Worm (Caenorhabditis elegans) whole organism, L4/young adult: ENCODE data around the gene col-98.

Experiments used
- dao-5 ChIP-seq: sonication (generic microtip); optimal IDR thresholded peaks from 2 replicates; lab custom pipeline; 2016; ENCODE audit warnings: missing genotype, missing genetic modification characterization, moderate library complexity, missing compliant biosample characterization
- him-1 ChIP-seq: sonication (generic microtip); optimal IDR thresholded peaks from 2 replicates; lab custom pipeline; 2016; ENCODE audit warnings: missing genotype, missing genetic modification reagents, missing genetic modification characterization, missing compliant biosample characterization

DNA sequence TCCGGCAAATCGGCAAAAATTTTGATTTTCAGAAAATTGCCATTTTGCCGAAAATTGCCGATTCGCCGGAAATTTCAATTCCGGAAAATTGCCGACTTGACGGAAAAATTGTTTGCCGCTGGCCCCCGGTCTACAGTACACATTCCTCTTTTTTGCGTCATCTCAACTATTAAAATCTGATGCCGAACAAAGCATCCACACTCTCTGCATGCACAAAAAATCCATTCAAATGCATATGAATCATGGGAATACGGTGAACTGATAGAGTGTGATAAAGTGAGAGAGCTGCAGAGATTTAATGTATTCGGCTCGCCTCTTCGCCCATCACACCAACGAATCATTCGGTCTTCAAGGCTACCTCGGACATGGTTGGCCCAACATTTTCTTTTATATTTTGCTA lies 11.7 kb downstream of the col-98 start, which contains the start of gene F14F7.7:
- TF ChIP-seq him-1: no peak
- TF ChIP-seq dao-5 (tag; lab: Kevin White, UChicago): no peak
